Worm (Caenorhabditis elegans): Measurements from ENCODE around the gene lgc-49.

ce11 chrV:11198094-11198493 is 7.0 kb downstream of the lgc-49 start:
- TF ChIP-seq Y116A8C.19 (tag; optimal IDR thresholded peaks at IDR 0.05; ENCODE audit: borderline replicate concordance) (no peak), ztf-11 (tag; optimal IDR thresholded peaks at IDR 0.05) (no peak), unc-98 (GFP tag; IDR thresholded peaks at IDR 0.05) (no peak), skn-1 (tag; optimal IDR thresholded peaks at IDR 0.05) (no peak), fos-1 (tag; optimal IDR thresholded peaks at IDR 0.05) (no peak), nhr-11 (tag; optimal IDR thresholded peaks at IDR 0.05) (no peak), blmp-1 (tag; optimal IDR thresholded peaks at IDR 0.05) (peak; percentile 95), jun-1 (tag; optimal IDR thresholded peaks at IDR 0.05) (no peak), tbx-2 (tag; optimal IDR thresholded peaks at IDR 0.05) (no peak), mep-1 (tag; optimal IDR thresholded peaks at IDR 0.05) (peak; percentile 0)

Data from whole organism, L1 larva.